Worm (Caenorhabditis elegans) whole organism, mixed stage, embryonic: ENCODE measurements around the gene vit-4.

Source experiments
- blmp-1 ChIP-seq: fragments of 150-350 bp; optimal IDR thresholded peaks from 2 replicates; lab custom pipeline; 2014; ENCODE audit warnings: missing biosample characterization, missing genetic modification characterization
- ces-1 ChIP-seq: fragments of 150-350 bp; optimal IDR thresholded peaks from 2 replicates; lab custom pipeline; 2014; ENCODE audit warnings: missing biosample characterization, missing genetic modification reagents, missing genetic modification characterization
- sptf-1 ChIP-seq: sonication (generic microtip); optimal IDR thresholded peaks from 2 replicates; lab custom pipeline; 2017; ENCODE audit warnings: mild to moderate bottlenecking, missing genetic modification characterization, moderate library complexity, missing compliant biosample characterization
- unc-62 ChIP-seq: fragments of 150-350 bp; optimal IDR thresholded peaks from 2 replicates; lab custom pipeline; 2014; ENCODE audit warnings: missing biosample characterization, missing genetic modification reagents, missing genetic modification characterization

- TF ChIP-seq blmp-1 (tag; lab: Kevin White, UChicago) (no peak), ces-1 (GFP tag; lab: Kevin White, UChicago) (no peak), unc-62 (GFP tag; lab: Kevin White, UChicago) (no peak), sptf-1 (no peak)
Measured at ce11 chrX:3576239-3576638, 12.5 kb upstream of the vit-4 start, which contains the start of gene ckc-1.
